Worm (Caenorhabditis elegans) whole organism, L1 larva: ENCODE results near the gene odd-2.

ENCODE experiments used
- C04F5.9 ChIP-seq: sonication (generic microtip); optimal IDR thresholded peaks from 2 replicates; lab custom pipeline; 2016; ENCODE audit warnings: missing genetic modification characterization, missing compliant biosample characterization
- C16A3.4 ChIP-seq: fragments of 150-350 bp; optimal IDR thresholded peaks from 2 replicates; lab custom pipeline; 2014; ENCODE audit warnings: missing biosample characterization, missing genetic modification characterization
- C34B4.2 ChIP-seq: sonication (generic microtip); optimal IDR thresholded peaks from 2 replicates; lab custom pipeline; 2017; ENCODE audit warnings: mild to moderate bottlenecking, missing genetic modification characterization, missing compliant biosample characterization
- F16B12.6 ChIP-seq: fragments of 150-350 bp; optimal IDR thresholded peaks from 2 replicates; lab custom pipeline; 2014; ENCODE audit warnings: missing biosample characterization, missing genetic modification characterization
- Y116A8C.19 ChIP-seq: sonication (generic microtip); optimal IDR thresholded peaks from 2 replicates; lab custom pipeline; 2016; ENCODE audit warnings: missing compliant biosample characterization, missing genetic modification characterization, borderline replicate concordance
- aha-1 ChIP-seq: fragments of 150-350 bp; optimal IDR thresholded peaks from 2 replicates; lab custom pipeline; 2014; ENCODE audit warnings: missing biosample characterization, missing genetic modification characterization
- aly-2 ChIP-seq: fragments of 150-350 bp; optimal IDR thresholded peaks from 2 replicates; lab custom pipeline; 2014; ENCODE audit warnings: missing biosample characterization, missing genetic modification characterization
- ama-1 ChIP-seq: fragments of 150-350 bp; optimal IDR thresholded peaks from 2 replicates; lab custom pipeline; 2014
- ceh-63 ChIP-seq: fragments of 200-800 bp; sonication (Bioruptor generic); optimal IDR thresholded peaks from 2 replicates; lab custom pipeline; 2018; ENCODE audit warnings: mild to moderate bottlenecking, missing genetic modification characterization, missing compliant biosample characterization
- ceh-8 ChIP-seq: fragments of 200-800 bp; sonication (Bioruptor generic); optimal IDR thresholded peaks from 2 replicates; lab custom pipeline; 2018; ENCODE audit warnings: mild to moderate bottlenecking, missing genetic modification characterization, moderate library complexity, missing compliant biosample characterization
- ceh-82 ChIP-seq, 3 experiments: fragments of 150-350 bp in 1 of 3; sonication (generic microtip) in 2 of 3; optimal IDR thresholded peaks; 2 replicates each; lab custom pipeline; 2014 to 2017; ENCODE audit warnings: missing biosample characterization in 3 of 3, missing genetic modification characterization in 3 of 3
- ceh-88 ChIP-seq: fragments of 200-800 bp; sonication (Bioruptor generic); IDR thresholded peaks from 2 replicates; pipeline ENCODE4 v1.3.6; 2022; ENCODE audit warnings: missing genetic modification characterization, missing compliant biosample characterization
- ceh-90 ChIP-seq: sonication (generic microtip); optimal IDR thresholded peaks from 2 replicates; lab custom pipeline; 2016; ENCODE audit warnings: missing genetic modification characterization, missing compliant biosample characterization
- efl-1 ChIP-seq, 4 experiments: fragments of 150-350 bp; optimal IDR thresholded peaks in 3 of 4; peaks in 1 of 4; 1 replicate in 1 of 4; 2 replicates in 3 of 4; lab custom pipeline; 2014; ENCODE audit warnings: missing biosample characterization in 2 of 4, missing genetic modification characterization in 2 of 4, missing genetic modification reagents in 2 of 4
- egl-27 ChIP-seq, 2 experiments: fragments of 150-350 bp in 1 of 2; sonication (generic microtip); optimal IDR thresholded peaks; 3 replicates each; lab custom pipeline; 2017 to 2018; ENCODE audit warnings: missing biosample characterization in 2 of 2, missing genetic modification characterization in 2 of 2, missing genetic modification reagents in 2 of 2
- elt-2 ChIP-seq: sonication (generic microtip); optimal IDR thresholded peaks from 2 replicates; lab custom pipeline; 2016; ENCODE audit warnings: missing genetic modification characterization, mild to moderate bottlenecking, inconsistent platforms, missing compliant biosample characterization, missing genetic modification reagents
- fkh-10 ChIP-seq: sonication (generic microtip); optimal IDR thresholded peaks from 2 replicates; lab custom pipeline; 2017; ENCODE audit warnings: missing biosample characterization, missing genetic modification reagents, missing genetic modification characterization
- fkh-4 ChIP-seq: sonication (generic microtip); optimal IDR thresholded peaks from 2 replicates; lab custom pipeline; 2016; ENCODE audit warnings: missing compliant biosample characterization, missing genetic modification characterization, borderline replicate concordance
- fkh-8 ChIP-seq: sonication (generic microtip); optimal IDR thresholded peaks from 2 replicates; lab custom pipeline; 2016; ENCODE audit warnings: mild to moderate bottlenecking, missing genetic modification characterization, missing compliant biosample characterization
- hlh-17 ChIP-seq: fragments of 200-800 bp; sonication (Bioruptor generic); optimal IDR thresholded peaks from 2 replicates; lab custom pipeline; 2018; ENCODE audit warnings: missing genetic modification characterization, mild to moderate bottlenecking, missing compliant biosample characterization, moderate library complexity, borderline replicate concordance
- isw-1 ChIP-seq: fragments of 200-800 bp; sonication (Bioruptor generic); IDR thresholded peaks from 2 replicates; pipeline ENCODE4 v1.3.6; 2022; ENCODE audit warnings: missing genetic modification characterization, missing compliant biosample characterization
- lin-13 ChIP-seq: fragments of 150-350 bp; optimal IDR thresholded peaks from 2 replicates; lab custom pipeline; 2014; ENCODE audit warnings: missing biosample characterization, missing genetic modification reagents, missing genetic modification characterization
- lin-14 ChIP-seq: fragments of 200-800 bp; sonication (Bioruptor generic); optimal IDR thresholded peaks from 2 replicates; lab custom pipeline; 2018; ENCODE audit warnings: mild to moderate bottlenecking, missing genetic modification characterization, moderate library complexity, missing compliant biosample characterization
- lir-3 ChIP-seq: sonication (generic microtip); optimal IDR thresholded peaks from 2 replicates; lab custom pipeline; 2016; ENCODE audit warnings: mild to moderate bottlenecking, missing genetic modification characterization, moderate library complexity, missing compliant biosample characterization; ENCODE audit not compliant: poor library complexity
- mep-1 ChIP-seq: fragments of 150-350 bp; optimal IDR thresholded peaks from 2 replicates; lab custom pipeline; 2014; ENCODE audit warnings: missing biosample characterization, missing genetic modification characterization
- nhr-11 ChIP-seq: fragments of 150-350 bp; optimal IDR thresholded peaks from 2 replicates; lab custom pipeline; 2014; ENCODE audit warnings: missing biosample characterization, missing genetic modification characterization
- nhr-71 ChIP-seq: sonication (generic microtip); optimal IDR thresholded peaks from 2 replicates; lab custom pipeline; 2016; ENCODE audit warnings: mild to moderate bottlenecking, missing genetic modification characterization, moderate library complexity, missing compliant biosample characterization
- nhr-77 ChIP-seq: fragments of 150-350 bp; optimal IDR thresholded peaks from 2 replicates; lab custom pipeline; 2014; ENCODE audit warnings: missing biosample characterization, missing genetic modification characterization
- nhr-85 ChIP-seq: sonication (generic microtip); peaks from one replicate; lab custom pipeline; 2016; ENCODE audit warnings: missing genetic modification characterization, inconsistent platforms, missing compliant biosample characterization
- pag-3 ChIP-seq: sonication (generic microtip); optimal IDR thresholded peaks from 2 replicates; lab custom pipeline; 2017; ENCODE audit warnings: missing genetic modification characterization, mild to moderate bottlenecking, missing compliant biosample characterization, antibody characterized with exemption, borderline replicate concordance; ENCODE audit not compliant: insufficient read depth
- pax-3 ChIP-seq: fragments of 200-800 bp; sonication (Bioruptor generic); optimal IDR thresholded peaks from 2 replicates; lab custom pipeline; 2018; ENCODE audit warnings: mild to moderate bottlenecking, missing genetic modification characterization, moderate library complexity, missing compliant biosample characterization
- rnt-1 ChIP-seq: sonication (generic microtip); optimal IDR thresholded peaks from 2 replicates; lab custom pipeline; 2016; ENCODE audit warnings: mild to moderate bottlenecking, missing genetic modification characterization, moderate library complexity, missing compliant biosample characterization
- skn-1 ChIP-seq: fragments of 150-350 bp; optimal IDR thresholded peaks from 2 replicates; lab custom pipeline; 2014; ENCODE audit warnings: missing biosample characterization, missing genetic modification characterization
- snpc-4 ChIP-seq: fragments of 150-350 bp; optimal IDR thresholded peaks from 2 replicates; lab custom pipeline; 2014; ENCODE audit warnings: missing biosample characterization, missing genetic modification characterization
- snu-23 ChIP-seq: sonication (generic microtip); optimal IDR thresholded peaks from 2 replicates; lab custom pipeline; 2016; ENCODE audit warnings: missing genetic modification characterization, missing compliant biosample characterization
- sox-4 ChIP-seq: sonication (generic microtip); optimal IDR thresholded peaks from 2 replicates; lab custom pipeline; 2016; ENCODE audit warnings: missing genetic modification characterization, missing compliant biosample characterization
- sptf-1 ChIP-seq: fragments of 150-350 bp; optimal IDR thresholded peaks from 2 replicates; lab custom pipeline; 2014; ENCODE audit warnings: missing biosample characterization, missing genetic modification characterization
- sup-37 ChIP-seq: fragments of 200-800 bp; sonication (Bioruptor generic); optimal IDR thresholded peaks from 2 replicates; lab custom pipeline; 2018; ENCODE audit warnings: mild to moderate bottlenecking, missing genetic modification characterization, missing compliant biosample characterization
- swsn-7 ChIP-seq: sonication (generic microtip); optimal IDR thresholded peaks from 2 replicates; lab custom pipeline; 2016; ENCODE audit warnings: missing genetic modification characterization, missing compliant biosample characterization
- tbx-2 ChIP-seq: sonication (generic microtip); optimal IDR thresholded peaks from 2 replicates; lab custom pipeline; 2016; ENCODE audit warnings: missing genetic modification characterization, missing compliant biosample characterization
- tlp-1 ChIP-seq: fragments of 150-350 bp; optimal IDR thresholded peaks from 2 replicates; lab custom pipeline; 2014; ENCODE audit warnings: missing biosample characterization, missing genetic modification characterization
- unc-130 ChIP-seq: fragments of 150-350 bp; optimal IDR thresholded peaks from 2 replicates; lab custom pipeline; 2017; ENCODE audit warnings: missing biosample characterization, missing genetic modification characterization, inconsistent platforms
- unc-30 ChIP-seq: sonication (generic microtip); optimal IDR thresholded peaks from 2 replicates; lab custom pipeline; 2017; ENCODE audit warnings: missing biosample characterization, missing genetic modification characterization
- unc-98 ChIP-seq: fragments of 200-800 bp; sonication (Bioruptor generic); IDR thresholded peaks from 2 replicates; pipeline ENCODE4 v1.3.6; 2022; ENCODE audit warnings: missing genetic modification characterization, missing compliant biosample characterization
- vab-15 ChIP-seq: sonication (generic microtip); optimal IDR thresholded peaks from 2 replicates; lab custom pipeline; 2017; ENCODE audit warnings: missing genotype, mild to moderate bottlenecking, missing genetic modification characterization, missing compliant biosample characterization
- xbp-1 ChIP-seq: sonication (generic microtip); optimal IDR thresholded peaks from 2 replicates; lab custom pipeline; 2016; ENCODE audit warnings: missing genetic modification characterization, missing compliant biosample characterization
- zag-1 ChIP-seq: fragments of 150-350 bp; optimal IDR thresholded peaks from 2 replicates; lab custom pipeline; 2014; ENCODE audit warnings: missing biosample characterization, missing genetic modification characterization
- ztf-4 ChIP-seq: fragments of 150-350 bp; optimal IDR thresholded peaks from 2 replicates; lab custom pipeline; 2014; ENCODE audit warnings: missing biosample characterization, missing genetic modification characterization

Gene odd-2

DNA sequence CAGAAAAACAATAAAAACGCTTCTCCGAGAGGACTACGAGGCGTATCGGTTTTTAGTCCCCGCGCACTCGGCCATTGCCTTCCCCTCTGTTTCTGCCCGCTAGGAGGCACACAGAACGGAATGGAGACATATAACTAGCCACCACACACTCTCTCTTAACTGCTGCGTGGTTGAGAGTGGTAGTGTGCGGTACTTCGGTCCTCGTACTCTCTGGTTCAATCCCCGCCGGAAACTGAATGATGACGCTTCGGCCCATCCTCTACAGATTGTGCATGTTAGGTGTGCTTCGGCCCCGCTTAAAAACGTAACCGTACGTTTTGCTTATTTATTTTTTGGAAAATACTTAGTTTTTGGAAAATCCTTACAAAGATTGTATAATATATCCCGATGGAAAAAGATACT lies 47.4 kb upstream of the odd-2 start, which contains the start of gene T13C5.6 (continued):
- no peak for TF ChIP-seq sptf-1 (tag; lab: Kevin White, UChicago)
- TF ChIP-seq pag-3: no peak
- peak; percentile 0 for TF ChIP-seq zag-1
- TF ChIP-seq ztf-4: peak; percentile 81
- TF ChIP-seq C16A3.4 (tag; lab: Kevin White, UChicago): peak; percentile 93
- peak; percentile 52 to 85 (median 81) for TF ChIP-seq ceh-82 (tag; optimal IDR thresholded peaks at IDR 0.05; lab: Kevin White, UChicago)
- peak; percentile 96 for TF ChIP-seq lir-3
- TF ChIP-seq nhr-71 (tag; lab: Kevin White, UChicago): peak; percentile 92
- peak; percentile 89 for TF ChIP-seq sox-4 (tag; lab: Kevin White, UChicago)
- TF ChIP-seq mep-1 (tag; lab: Kevin White, UChicago): peak; percentile 90
- TF ChIP-seq ceh-90: peak; percentile 81
- no peak for TF ChIP-seq C34B4.2
- TF ChIP-seq rnt-1 (tag; lab: Kevin White, UChicago): peak; percentile 97
- TF ChIP-seq ceh-63 (GFP tag; lab: Kevin White, UChicago): no peak
- TF ChIP-seq unc-30: no peak
- TF ChIP-seq ama-1 (lab: Kevin White, UChicago): no peak
- TF ChIP-seq fkh-10 (GFP tag; lab: Kevin White, UChicago): peak; percentile 91
- peak; percentile 4 for TF ChIP-seq Y116A8C.19
- TF ChIP-seq ceh-88 (GFP tag; lab: Robert Waterston, UW): peak; percentile 64
- peak; percentile 70 for TF ChIP-seq lin-13 (GFP tag; lab: Kevin White, UChicago)
- peak; percentile 60 for TF ChIP-seq sup-37 (GFP tag; lab: Kevin White, UChicago)
- TF ChIP-seq nhr-85 (tag; lab: Kevin White, UChicago): peak; percentile 93
- peak; percentile 71 for TF ChIP-seq unc-130 (tag; lab: Kevin White, UChicago)
- TF ChIP-seq nhr-77 (tag; lab: Kevin White, UChicago): peak; percentile 84
- TF ChIP-seq nhr-11 (tag; lab: Kevin White, UChicago): no peak
- peak; percentile 42 for TF ChIP-seq aly-2 (tag; lab: Kevin White, UChicago)
- peak; percentile 92 for TF ChIP-seq lin-14 (GFP tag; lab: Kevin White, UChicago)
- TF ChIP-seq pax-3 (tag; lab: Kevin White, UChicago): peak; percentile 83
- TF ChIP-seq vab-15 (tag; lab: Kevin White, UChicago): peak; percentile 66
- TF ChIP-seq fkh-8 (tag; lab: Kevin White, UChicago): peak; percentile 88
- peak; percentile 78 for TF ChIP-seq ceh-8
- TF ChIP-seq isw-1 (GFP tag; lab: Robert Waterston, UW): peak; percentile 70
- TF ChIP-seq swsn-7 (tag; lab: Kevin White, UChicago): peak; percentile 88
- TF ChIP-seq F16B12.6 (tag; lab: Kevin White, UChicago): no peak
- TF ChIP-seq skn-1 (tag; lab: Kevin White, UChicago): peak; percentile 86
- no peak for TF ChIP-seq hlh-17
- 0 out of 2 replicates have a peak, but pooled peaks have one; percentile 20 for TF ChIP-seq unc-98 (GFP tag; lab: Robert Waterston, UW)
- no peak for TF ChIP-seq tlp-1 (tag; lab: Kevin White, UChicago)
- peak; percentile 4 for TF ChIP-seq aha-1
- TF ChIP-seq tbx-2: peak; percentile 91
- TF ChIP-seq fkh-4: peak; percentile 77
- TF ChIP-seq snu-23 (GFP tag; lab: Kevin White, UChicago): peak; percentile 95
- no peak for TF ChIP-seq egl-27 (tag; optimal IDR thresholded peaks at IDR 0.05; lab: Kevin White, UChicago)
- TF ChIP-seq xbp-1 (tag; lab: Kevin White, UChicago): peak; percentile 97
- TF ChIP-seq C04F5.9 (tag; lab: Kevin White, UChicago): peak; percentile 63
- TF ChIP-seq efl-1 (optimal IDR thresholded peaks at IDR 0.05; lab: Kevin White, UChicago): peak; percentile 64 to 66
- TF ChIP-seq efl-1 (GFP tag; optimal IDR thresholded peaks at IDR 0.05 in 1 of 2; lab: Kevin White, UChicago): peak; percentile 52 to 96
- peak; percentile 79 for TF ChIP-seq elt-2 (tag; lab: Kevin White, UChicago)
- TF ChIP-seq snpc-4: peak; percentile 57
